Fruit fly (Drosophila melanogaster) whole organism, embryonic: Measurements from ENCODE around the gene Cyp303a1.

Experiments used
- Atf6 ChIP-seq: fragments of 200-800 bp; sonication (Bioruptor generic); IDR thresholded peaks from 2 replicates; pipeline ENCODE4 v1.3.6; 2022; ENCODE audit warnings: missing biosample characterization, missing genetic modification characterization
- Awh ChIP-seq: fragments of 200-800 bp; sonication (Bioruptor generic); IDR thresholded peaks from 2 replicates; pipeline ENCODE4, ENCODE4 v1.3.6; 2022; ENCODE audit warnings: missing biosample characterization, missing genetic modification characterization
- CG10366 ChIP-seq: fragments of 200-800 bp; sonication (Bioruptor generic); IDR thresholded peaks from 2 replicates; pipeline ENCODE4 v1.3.6; 2022; ENCODE audit warnings: missing biosample characterization, missing genetic modification characterization
- CG10543 ChIP-seq: fragments of 200-800 bp; sonication (Bioruptor generic); optimal IDR thresholded peaks from 3 replicates; lab custom pipeline; 2017; ENCODE audit warnings: missing biosample characterization, mild to moderate bottlenecking, missing genetic modification characterization, moderate library complexity
- CG11723 ChIP-seq: fragments of 200-800 bp; sonication (Bioruptor generic); optimal IDR thresholded peaks from 2 replicates; lab custom pipeline; 2017; ENCODE audit warnings: missing biosample characterization, mild to moderate bottlenecking, missing genetic modification characterization
- CG12299 ChIP-seq: fragments of 200-800 bp; sonication (Bioruptor generic); optimal IDR thresholded peaks from 2 replicates; lab custom pipeline; 2018; ENCODE audit warnings: missing biosample characterization, mild to moderate bottlenecking, missing genetic modification characterization
- CG13775 ChIP-seq: fragments of 200-800 bp; sonication (Bioruptor generic); optimal IDR thresholded peaks from 3 replicates; lab custom pipeline; 2017; ENCODE audit warnings: missing biosample characterization, mild to moderate bottlenecking, missing genetic modification characterization
- CG18011 ChIP-seq: fragments of 200-800 bp; sonication (Bioruptor generic); optimal IDR thresholded peaks from 2 replicates; lab custom pipeline; 2017; ENCODE audit warnings: missing biosample characterization, missing genetic modification characterization, mild to moderate bottlenecking, moderate library complexity, missing genotype
- CG2120 ChIP-seq: fragments of 200-800 bp; sonication (Bioruptor generic); optimal IDR thresholded peaks from 3 replicates; lab custom pipeline; 2016; ENCODE audit warnings: missing biosample characterization, missing genetic modification characterization
- CG2202 ChIP-seq: fragments of 200-800 bp; sonication (Bioruptor generic); optimal IDR thresholded peaks from 2 replicates; lab custom pipeline; 2018; ENCODE audit warnings: missing biosample characterization, mild to moderate bottlenecking, missing genetic modification characterization
- CG31388 ChIP-seq: fragments of 200-800 bp; sonication (Bioruptor generic); optimal IDR thresholded peaks from 2 replicates; lab custom pipeline; 2016; ENCODE audit warnings: missing biosample characterization, missing genetic modification characterization
- CG3163 ChIP-seq: fragments of 200-800 bp; sonication (Bioruptor generic); optimal IDR thresholded peaks from 3 replicates; lab custom pipeline; 2016; ENCODE audit warnings: missing biosample characterization, missing genetic modification characterization
- CG32532 ChIP-seq: fragments of 200-800 bp; sonication (Bioruptor generic); IDR thresholded peaks from 2 replicates; pipeline ENCODE4 v1.3.6; 2022; ENCODE audit warnings: missing biosample characterization, missing genetic modification characterization
- CG34422 ChIP-seq: fragments of 200-800 bp; sonication (Bioruptor generic); IDR thresholded peaks from 3 replicates; pipeline ENCODE4 v1.3.6; 2022; ENCODE audit warnings: missing biosample characterization, missing genetic modification characterization
- CG4404 ChIP-seq: fragments of 200-800 bp; sonication (Bioruptor generic); IDR thresholded peaks from 2 replicates; pipeline ENCODE4 v1.3.6; 2022; ENCODE audit warnings: missing biosample characterization, missing genetic modification characterization
- CG6813 ChIP-seq: fragments of 200-800 bp; sonication (Bioruptor generic); optimal IDR thresholded peaks from 2 replicates; lab custom pipeline; 2017; ENCODE audit warnings: missing biosample characterization, missing genetic modification characterization, mild to moderate bottlenecking, moderate library complexity, missing genetic modification reagents
- CG7357 ChIP-seq: fragments of 200-800 bp; sonication (Bioruptor generic); IDR thresholded peaks from 3 replicates; pipeline ENCODE4 v1.3.6; 2022; ENCODE audit warnings: missing biosample characterization, missing genetic modification characterization
- CG8290 ChIP-seq, 3 experiments: fragments of 200-800 bp; sonication (Bioruptor generic); optimal IDR thresholded peaks; 2 replicates each; lab custom pipeline; 2016 to 2019; ENCODE audit warnings: missing biosample characterization in 3 of 3, missing genetic modification characterization in 3 of 3, mild to moderate bottlenecking in 2 of 3, moderate library complexity in 1 of 3
- CG8478 ChIP-seq: fragments of >200 bp; optimal IDR thresholded peaks from 2 replicates; lab custom pipeline; 2018
- Chrac-16 ChIP-seq: fragments of 200-800 bp; sonication (Bioruptor generic); optimal IDR thresholded peaks from 3 replicates; lab custom pipeline; 2016; ENCODE audit warnings: missing biosample characterization, missing genetic modification characterization
- CrebB ChIP-seq: fragments of 200-800 bp; sonication (Bioruptor generic); optimal IDR thresholded peaks from 3 replicates; lab custom pipeline; 2018; ENCODE audit warnings: missing biosample characterization, mild to moderate bottlenecking, missing genetic modification characterization
- Dp ChIP-seq: fragments of 200-800 bp; sonication (Bioruptor generic); optimal IDR thresholded peaks from 2 replicates; lab custom pipeline; 2018; ENCODE audit warnings: missing biosample characterization, mild to moderate bottlenecking, missing genetic modification characterization, moderate library complexity
- Fer2 ChIP-seq: fragments of 200-800 bp; sonication (Bioruptor generic); optimal IDR thresholded peaks from 2 replicates; lab custom pipeline; 2018; ENCODE audit warnings: missing biosample characterization, mild to moderate bottlenecking, missing genetic modification characterization, moderate library complexity
- HLH3B ChIP-seq: fragments of 200-800 bp; sonication (Bioruptor generic); IDR thresholded peaks from 2 replicates; pipeline ENCODE4 v1.3.6; 2022; ENCODE audit warnings: missing biosample characterization, missing genetic modification characterization
- MBD-R2 ChIP-seq: fragments of 200-800 bp; sonication (Bioruptor generic); IDR thresholded peaks from 2 replicates; pipeline ENCODE4 v1.3.6; 2022; ENCODE audit warnings: missing biosample characterization, missing genetic modification characterization
- Oaz ChIP-seq: fragments of 200-800 bp; sonication (Bioruptor generic); IDR thresholded peaks from 2 replicates; pipeline ENCODE4 v1.3.6; 2022; ENCODE audit warnings: missing biosample characterization, missing genetic modification characterization
- Oli ChIP-seq: fragments of 200-800 bp; sonication (Bioruptor generic); optimal IDR thresholded peaks from 2 replicates; lab custom pipeline; 2018; ENCODE audit warnings: missing biosample characterization, mild to moderate bottlenecking, missing genetic modification characterization, moderate library complexity
- Pdp1 ChIP-seq, 2 experiments: fragments of 200-800 bp; sonication (Bioruptor generic); optimal IDR thresholded peaks; 3 replicates each; lab custom pipeline; 2016; ENCODE audit warnings: missing biosample characterization in 2 of 2, missing genetic modification characterization in 2 of 2, mild to moderate bottlenecking in 1 of 2, moderate library complexity in 1 of 2
- Rx ChIP-seq: fragments of 200-800 bp; sonication (Bioruptor generic); IDR thresholded peaks from 2 replicates; pipeline ENCODE4 v1.3.6; 2022; ENCODE audit warnings: missing biosample characterization, missing genetic modification characterization
- Sin3A ChIP-seq: fragments of >200 bp; optimal IDR thresholded peaks from 2 replicates; lab custom pipeline; 2018
- abd-A ChIP-seq: fragments of 200-800 bp; sonication (Bioruptor generic); optimal IDR thresholded peaks from 3 replicates; lab custom pipeline; 2019; ENCODE audit warnings: missing biosample characterization, mild to moderate bottlenecking, missing genetic modification characterization, moderate library complexity
- amos ChIP-seq: fragments of 200-800 bp; sonication (Bioruptor generic); IDR thresholded peaks from 2 replicates; pipeline ENCODE4 v1.3.6; 2022; ENCODE audit warnings: missing biosample characterization, missing genetic modification characterization; ENCODE audit not compliant: partially characterized antibody
- cad ChIP-seq: fragments of >200 bp; optimal IDR thresholded peaks from 2 replicates; lab custom pipeline; 2017; ENCODE audit warnings: missing biosample characterization, missing genetic modification characterization
- dimm ChIP-seq: fragments of 200-800 bp; sonication (Bioruptor generic); IDR thresholded peaks from 2 replicates; pipeline ENCODE4 v1.3.6; 2022; ENCODE audit warnings: missing biosample characterization, missing genetic modification characterization
- dm ChIP-seq: fragments of 200-800 bp; sonication (Bioruptor generic); optimal IDR thresholded peaks from 3 replicates; lab custom pipeline; 2016; ENCODE audit warnings: missing biosample characterization, missing genetic modification characterization
- ftz-f1 ChIP-seq: fragments of 200-800 bp; sonication (Bioruptor generic); optimal IDR thresholded peaks from 2 replicates; lab custom pipeline; 2016; ENCODE audit warnings: missing biosample characterization, missing genetic modification characterization
- gem ChIP-seq: fragments of 200-800 bp; sonication (Bioruptor generic); optimal IDR thresholded peaks from 2 replicates; lab custom pipeline; 2019; ENCODE audit warnings: missing biosample characterization, mild to moderate bottlenecking, missing genetic modification characterization, moderate library complexity
- ind ChIP-seq: fragments of 200-800 bp; sonication (Bioruptor generic); optimal IDR thresholded peaks from 3 replicates; lab custom pipeline; 2016; ENCODE audit warnings: missing biosample characterization, missing genetic modification characterization
- jigr1 ChIP-seq: fragments of 200-800 bp; sonication (Bioruptor generic); IDR thresholded peaks from 3 replicates; pipeline ENCODE4 v1.3.6; 2022; ENCODE audit warnings: missing biosample characterization, missing genetic modification characterization
- kah ChIP-seq: fragments of 200-800 bp; sonication (Bioruptor generic); optimal IDR thresholded peaks from 2 replicates; lab custom pipeline; 2018; ENCODE audit warnings: missing biosample characterization, mild to moderate bottlenecking, missing genetic modification characterization
- ken ChIP-seq: fragments of 200-800 bp; sonication (Bioruptor generic); IDR thresholded peaks from 3 replicates; pipeline ENCODE4 v1.3.6; 2022; ENCODE audit warnings: missing biosample characterization, missing genetic modification characterization
- lilli ChIP-seq: fragments of 200-800 bp; sonication (Bioruptor generic); optimal IDR thresholded peaks from 3 replicates; lab custom pipeline; 2016; ENCODE audit warnings: missing biosample characterization, missing genetic modification characterization
- phol ChIP-seq: fragments of 200-800 bp; sonication (Bioruptor generic); optimal IDR thresholded peaks from 3 replicates; lab custom pipeline; 2018; ENCODE audit warnings: missing biosample characterization, mild to moderate bottlenecking, missing genetic modification characterization, moderate library complexity
- repo ChIP-seq: fragments of 200-800 bp; sonication (Bioruptor generic); optimal IDR thresholded peaks from 2 replicates; lab custom pipeline; 2016; ENCODE audit warnings: missing biosample characterization, missing genetic modification characterization
- sens ChIP-seq: fragments of 200-800 bp; sonication (Bioruptor generic); peaks from one replicate; lab custom pipeline; 2016; ENCODE audit warnings: missing biosample characterization, missing genetic modification characterization
- ssp ChIP-seq: fragments of 200-800 bp; sonication (Bioruptor generic); IDR thresholded peaks from 2 replicates; pipeline ENCODE4 v1.3.6; 2022; ENCODE audit warnings: missing biosample characterization, missing genetic modification characterization
- sug ChIP-seq: fragments of 200-800 bp; optimal IDR thresholded peaks from 2 replicates; lab custom pipeline; 2019; ENCODE audit warnings: missing biosample characterization, mild to moderate bottlenecking, missing genetic modification characterization, moderate library complexity
- tll ChIP-seq, 2 experiments: fragments of 200-800 bp in 1 of 2; fragments of >200 bp in 1 of 2; sonication (Bioruptor generic) in 1 of 2; optimal IDR thresholded peaks; 2 replicates each; lab custom pipeline; 2017 to 2019; ENCODE audit warnings: missing biosample characterization in 2 of 2, missing genetic modification characterization in 2 of 2, mild to moderate bottlenecking in 1 of 2, moderate library complexity in 1 of 2
- ttk ChIP-seq: fragments of 200-800 bp; sonication (Bioruptor generic); IDR thresholded peaks from 2 replicates; pipeline ENCODE4 v2.1.2; 2022; ENCODE audit warnings: missing biosample characterization, missing genetic modification characterization
- zf30C ChIP-seq: fragments of 200-800 bp; sonication (Bioruptor generic); optimal IDR thresholded peaks from 3 replicates; lab custom pipeline; 2018; ENCODE audit warnings: missing biosample characterization, mild to moderate bottlenecking, missing genetic modification characterization

Gene Cyp303a1

DNA sequence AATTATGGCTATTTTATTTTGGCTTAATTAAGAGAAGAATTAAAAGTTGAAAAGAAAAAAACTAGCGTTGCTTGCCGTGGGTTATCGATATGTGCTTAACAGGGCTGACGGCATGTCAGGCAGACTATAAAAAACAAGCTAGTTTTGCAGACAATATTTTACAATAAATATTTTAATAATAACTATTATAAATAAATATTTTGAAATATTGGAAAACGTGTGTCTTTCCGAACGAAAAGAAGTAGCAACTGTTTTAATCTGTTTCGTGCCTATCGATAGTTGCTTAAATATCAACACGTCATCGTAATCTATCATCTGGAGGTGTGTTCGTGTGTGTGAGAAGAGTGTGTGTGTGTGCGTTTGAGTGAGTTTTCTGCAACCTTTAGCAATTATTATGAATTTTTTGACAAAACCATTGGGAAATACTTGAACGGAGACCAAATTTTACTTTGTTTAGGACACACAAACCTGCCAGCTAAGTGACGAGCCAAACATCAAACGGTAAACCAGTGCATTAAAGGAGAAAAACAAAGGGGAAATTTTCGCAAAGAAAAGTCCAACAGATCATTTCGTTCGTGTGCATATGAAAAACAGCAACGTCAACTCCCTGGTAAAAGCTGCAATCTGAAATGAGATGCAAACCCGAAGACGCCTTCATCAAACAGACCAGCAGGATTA lies 13.2 kb downstream of the Cyp303a1 start, which contains the start of the genes CG5861 and Syx5 (continued):
- peak; percentile 81 for TF ChIP-seq sug (tag; lab: Kevin White, UChicago)
- peak; percentile 35 for TF ChIP-seq Dp (GFP tag; lab: Kevin White, UChicago)
- TF ChIP-seq CG11723 (GFP tag; lab: Kevin White, UChicago), result peak; percentile 25
- TF ChIP-seq CG2120, result peak; percentile 63
- peak; percentile 69 for TF ChIP-seq sens (GFP tag; lab: Kevin White, UChicago)
- TF ChIP-seq amos, result peak; percentile 84; the same call in 1 of the 2 replicates
- peak in 1 of 2 experiments; percentile 42 for TF ChIP-seq Pdp1 (GFP tag; optimal IDR thresholded peaks at IDR 0.05; lab: Kevin White, UChicago)
- TF ChIP-seq Fer2 (tag; lab: Kevin White, UChicago), result peak; percentile 42
- no peak for TF ChIP-seq Rx
- TF ChIP-seq Sin3A, result peak; percentile 0
- TF ChIP-seq dimm, result no peak
- TF ChIP-seq kah (GFP tag; lab: Kevin White, UChicago), result no peak
- peak; percentile 40; the same call in 1 of the 2 replicates for TF ChIP-seq HLH3B (GFP tag; lab: Robert Waterston, UW)
- no peak for TF ChIP-seq Awh (GFP tag; lab: Robert Waterston, UW)
- peak; percentile 57 for TF ChIP-seq lilli
- peak; percentile 32 for TF ChIP-seq Chrac-16 (GFP tag; lab: Kevin White, UChicago)
- TF ChIP-seq CG10366, result peak; percentile 42
- TF ChIP-seq CG34422 (GFP tag; lab: Robert Waterston, UW), result 0 out of 3 replicates have a peak, but pooled peaks have one; percentile 43
- no peak for TF ChIP-seq tll (GFP tag; optimal IDR thresholded peaks at IDR 0.05; lab: Kevin White, UChicago)
- TF ChIP-seq Atf6, result peak; percentile 54
- no peak for TF ChIP-seq CG3163 (GFP tag; lab: Kevin White, UChicago)
- TF ChIP-seq CG32532 (GFP tag; lab: Robert Waterston, UW), result peak; percentile 78; the same call in 1 of the 2 replicates
- no peak for TF ChIP-seq jigr1
- TF ChIP-seq CrebB (tag; lab: Kevin White, UChicago), result peak; percentile 50
- no peak for TF ChIP-seq abd-A (tag; lab: Kevin White, UChicago)
- no peak for TF ChIP-seq ftz-f1
- no peak for TF ChIP-seq repo (GFP tag; lab: Kevin White, UChicago)
- peak; percentile 64 for TF ChIP-seq CG13775 (GFP tag; lab: Kevin White, UChicago)
- no peak for TF ChIP-seq CG8478 (lab: Kevin White, UChicago)
- TF ChIP-seq CG8290 (GFP tag; optimal IDR thresholded peaks at IDR 0.05; lab: Kevin White, UChicago), result peak; percentile 21
- TF ChIP-seq CG8290 (tag; optimal IDR thresholded peaks at IDR 0.05; lab: Kevin White, UChicago), result no peak
- TF ChIP-seq Oaz (GFP tag; lab: Robert Waterston, UW), result no peak
- TF ChIP-seq zf30C (GFP tag; lab: Kevin White, UChicago), result no peak
- TF ChIP-seq cad (GFP tag; lab: Kevin White, UChicago), result no peak
- no peak for TF ChIP-seq ttk (GFP tag; lab: Robert Waterston, UW)
- TF ChIP-seq CG7357 (GFP tag; lab: Robert Waterston, UW), result 0 out of 3 replicates have a peak, but pooled peaks have one; percentile 16
- TF ChIP-seq phol (tag; lab: Kevin White, UChicago), result peak; percentile 70
- TF ChIP-seq dm, result no peak
- TF ChIP-seq CG6813 (GFP tag; lab: Kevin White, UChicago), result no peak
- no peak for TF ChIP-seq Oli (tag; lab: Kevin White, UChicago)
- TF ChIP-seq ssp (GFP tag; lab: Robert Waterston, UW), result 0 out of 2 replicates have a peak, but pooled peaks have one; percentile 28
- peak; percentile 75 for TF ChIP-seq CG10543 (GFP tag; lab: Kevin White, UChicago)
- peak; percentile 57 for TF ChIP-seq CG18011
- TF ChIP-seq CG2202 (tag; lab: Kevin White, UChicago), result peak; percentile 18
- peak; percentile 87 for TF ChIP-seq MBD-R2
- peak; percentile 76 for TF ChIP-seq gem (tag; lab: Kevin White, UChicago)
- TF ChIP-seq ken (GFP tag; lab: Robert Waterston, UW), result 0 out of 3 replicates have a peak, but pooled peaks have one; percentile 22
- 0 out of 2 replicates have a peak, but pooled peaks have one; percentile 25 for TF ChIP-seq CG4404 (GFP tag; lab: Robert Waterston, UW)
- peak; percentile 62 for TF ChIP-seq ind (GFP tag; lab: Kevin White, UChicago)
- TF ChIP-seq CG31388, result no peak
- peak; percentile 38 for TF ChIP-seq CG12299
